Fruit fly (Drosophila melanogaster) whole organism, prepupa: Measurements from ENCODE around the gene CG15717.

ENCODE experiments used
- Blimp-1 ChIP-seq: fragments of 200-800 bp; sonication (Bioruptor generic); optimal IDR thresholded peaks from 3 replicates; lab custom pipeline; 2017; ENCODE audit warnings: missing biosample characterization, missing genetic modification characterization, mild to moderate bottlenecking, moderate library complexity, missing genetic modification reagents
- CG11294 ChIP-seq: fragments of 200-800 bp; sonication (Bioruptor generic); IDR thresholded peaks from 2 replicates; pipeline ENCODE4 v1.3.6; 2022; ENCODE audit warnings: missing biosample characterization, missing genetic modification characterization
- CG11902 ChIP-seq: fragments of 200-800 bp; sonication (Bioruptor generic); optimal IDR thresholded peaks from 3 replicates; lab custom pipeline; 2016; ENCODE audit warnings: missing biosample characterization, missing genetic modification characterization
- CG1621 ChIP-seq: fragments of 200-800 bp; sonication (Bioruptor generic); optimal IDR thresholded peaks from 3 replicates; lab custom pipeline; 2018; ENCODE audit warnings: missing biosample characterization, mild to moderate bottlenecking, missing genetic modification characterization
- CG16779 ChIP-seq: fragments of 200-800 bp; sonication (Bioruptor generic); optimal IDR thresholded peaks from 3 replicates; lab custom pipeline; 2017; ENCODE audit warnings: missing biosample characterization, mild to moderate bottlenecking, missing genetic modification characterization
- CG6276 ChIP-seq: fragments of 200-800 bp; sonication (Bioruptor generic); optimal IDR thresholded peaks from 2 replicates; lab custom pipeline; 2017; ENCODE audit warnings: missing biosample characterization, mild to moderate bottlenecking, missing genetic modification characterization
- CG6792 ChIP-seq: fragments of 200-800 bp; sonication (Bioruptor generic); optimal IDR thresholded peaks from 3 replicates; lab custom pipeline; 2016; ENCODE audit warnings: missing biosample characterization, missing genetic modification characterization
- Eip93F ChIP-seq: fragments of 200-800 bp; sonication (Bioruptor generic); optimal IDR thresholded peaks from 2 replicates; lab custom pipeline; 2016; ENCODE audit warnings: missing biosample characterization, mild to moderate bottlenecking, missing genetic modification characterization
- Ets96B ChIP-seq: fragments of 200-800 bp; optimal IDR thresholded peaks from 2 replicates; lab custom pipeline; 2019; ENCODE audit warnings: missing biosample characterization, mild to moderate bottlenecking, missing genetic modification characterization, moderate library complexity
- Hr39 ChIP-seq: fragments of 200-800 bp; sonication (Bioruptor generic); optimal IDR thresholded peaks from 2 replicates; lab custom pipeline; 2016; ENCODE audit warnings: missing biosample characterization, missing genetic modification characterization
- Lpt ChIP-seq: fragments of 200-800 bp; sonication (Bioruptor generic); optimal IDR thresholded peaks from 3 replicates; lab custom pipeline; 2016; ENCODE audit warnings: missing biosample characterization, missing genetic modification characterization
- OdsH ChIP-seq: fragments of 200-800 bp; sonication (Bioruptor generic); optimal IDR thresholded peaks from 3 replicates; lab custom pipeline; 2016; ENCODE audit warnings: missing biosample characterization, missing genetic modification characterization
- dac ChIP-seq: fragments of 200-800 bp; sonication (Bioruptor generic); optimal IDR thresholded peaks from 2 replicates; lab custom pipeline; 2017; ENCODE audit warnings: missing biosample characterization, mild to moderate bottlenecking, missing genetic modification characterization

DNA sequence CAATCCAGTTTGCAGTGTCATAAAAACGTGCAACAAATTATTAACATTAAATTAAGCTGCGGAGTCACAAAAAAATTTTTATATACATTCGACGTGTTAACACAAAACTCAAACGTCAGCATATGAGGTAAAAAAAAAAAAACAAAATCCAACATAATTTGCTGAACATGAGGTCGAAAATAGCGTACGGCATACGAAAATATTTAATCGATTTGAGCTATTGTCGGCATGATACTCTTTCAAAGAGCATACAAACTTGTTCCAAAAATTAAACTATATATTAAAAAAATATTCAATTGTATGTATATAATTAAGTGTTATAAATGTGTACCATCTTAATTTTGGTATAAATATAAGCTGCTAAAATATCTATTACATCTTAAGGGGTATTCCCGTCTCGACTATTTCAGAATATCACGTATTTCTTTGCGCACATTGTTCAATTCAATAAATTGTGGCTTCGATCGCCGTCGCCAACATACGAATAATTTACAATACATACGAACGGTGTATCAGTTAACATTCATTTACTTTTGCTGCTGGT is 19.1 kb upstream of the CG15717 start:
- TF ChIP-seq Hr39 (GFP tag; lab: Kevin White, UChicago) (no peak), Eip93F (GFP tag; lab: Kevin White, UChicago) (no peak), CG1621 (tag; lab: Kevin White, UChicago) (no peak), dac (GFP tag; lab: Kevin White, UChicago) (no peak), Blimp-1 (GFP tag; lab: Kevin White, UChicago) (no peak), Lpt (GFP tag; lab: Kevin White, UChicago) (no peak), Ets96B (no peak), CG6792 (no peak), OdsH (GFP tag; lab: Kevin White, UChicago) (no peak), CG6276 (no peak), CG16779 (tag; lab: Kevin White, UChicago) (no peak), CG11902 (GFP tag; lab: Kevin White, UChicago) (no peak), CG11294 (GFP tag; lab: Robert Waterston, UW) (no peak)
